Fruit fly (Drosophila melanogaster) whole organism, adult: ENCODE measurements around the gene Taf9.

ENCODE experiments used
- CG11617 ChIP-seq: fragments of 200-800 bp; sonication (Bioruptor generic); optimal IDR thresholded peaks from 2 replicates; lab custom pipeline; 2017; ENCODE audit warnings: mild to moderate bottlenecking, missing biosample characterization, missing genetic modification reagents, missing genetic modification characterization
- CG12768 ChIP-seq: fragments of 200-800 bp; sonication (Bioruptor generic); optimal IDR thresholded peaks from 2 replicates; lab custom pipeline; 2017; ENCODE audit warnings: missing biosample characterization, missing genetic modification characterization, mild to moderate bottlenecking, moderate library complexity, missing genetic modification reagents
- CG14711 ChIP-seq: fragments of 200-800 bp; sonication (Bioruptor generic); optimal IDR thresholded peaks from 2 replicates; lab custom pipeline; 2018; ENCODE audit warnings: missing biosample characterization, mild to moderate bottlenecking, missing genetic modification characterization, moderate library complexity
- CG1620 ChIP-seq: fragments of 200-800 bp; sonication (Bioruptor generic); optimal IDR thresholded peaks from 2 replicates; lab custom pipeline; 2016; ENCODE audit warnings: missing biosample characterization, missing genetic modification characterization
- CG33017 ChIP-seq: fragments of 200-800 bp; sonication (Bioruptor generic); optimal IDR thresholded peaks from 2 replicates; lab custom pipeline; 2018; ENCODE audit warnings: missing biosample characterization, mild to moderate bottlenecking, missing genetic modification characterization, moderate library complexity
- CG5204 ChIP-seq: fragments of 200-800 bp; sonication (Bioruptor generic); optimal IDR thresholded peaks from 2 replicates; lab custom pipeline; 2016; ENCODE audit warnings: missing biosample characterization, missing genetic modification characterization
- CG7045 ChIP-seq: fragments of 200-800 bp; sonication (Bioruptor generic); optimal IDR thresholded peaks from 2 replicates; lab custom pipeline; 2017; ENCODE audit warnings: missing biosample characterization, mild to moderate bottlenecking, missing genetic modification characterization
- CG7101 ChIP-seq: fragments of 200-800 bp; sonication (Bioruptor generic); optimal IDR thresholded peaks from 2 replicates; lab custom pipeline; 2018; ENCODE audit warnings: missing biosample characterization, mild to moderate bottlenecking, missing genetic modification characterization, moderate library complexity
- Clk ChIP-seq: fragments of 200-800 bp; sonication (Bioruptor generic); optimal IDR thresholded peaks from 2 replicates; lab custom pipeline; 2017; ENCODE audit warnings: missing biosample characterization, missing genetic modification characterization
- Crg-1 ChIP-seq: fragments of 200-800 bp; sonication (Bioruptor generic); optimal IDR thresholded peaks from 2 replicates; lab custom pipeline; 2016; ENCODE audit warnings: missing biosample characterization, missing genetic modification characterization
- Hr96 ChIP-seq: fragments of 200-800 bp; sonication (Bioruptor generic); optimal IDR thresholded peaks from 2 replicates; lab custom pipeline; 2016; ENCODE audit warnings: missing biosample characterization, missing genetic modification characterization
- Mnt ChIP-seq: fragments of 200-800 bp; sonication (Bioruptor generic); optimal IDR thresholded peaks from 2 replicates; lab custom pipeline; 2016; ENCODE audit warnings: missing biosample characterization, mild to moderate bottlenecking, missing genetic modification characterization
- bab1 ChIP-seq: fragments of 200-800 bp; sonication (Bioruptor generic); optimal IDR thresholded peaks from 3 replicates; lab custom pipeline; 2019; ENCODE audit warnings: missing biosample characterization, mild to moderate bottlenecking, missing genetic modification characterization, moderate library complexity
- cic ChIP-seq: fragments of 200-800 bp; sonication (Bioruptor generic); optimal IDR thresholded peaks from 2 replicates; lab custom pipeline; 2017; ENCODE audit warnings: missing biosample characterization, mild to moderate bottlenecking, missing genetic modification characterization, moderate library complexity
- cnc ChIP-seq, 2 experiments: fragments of >200 bp; optimal IDR thresholded peaks; 2 replicates each; lab custom pipeline; 2017
- kay ChIP-seq: fragments of 200-800 bp; sonication (Bioruptor generic); peaks from one replicate; lab custom pipeline; 2016; ENCODE audit warnings: missing biosample characterization, missing genetic modification characterization, borderline replicate concordance
- ovo ChIP-seq: fragments of 200-800 bp; sonication (Bioruptor generic); optimal IDR thresholded peaks from 2 replicates; lab custom pipeline; 2016; ENCODE audit warnings: missing biosample characterization, missing genetic modification characterization
- pad ChIP-seq: fragments of 200-800 bp; sonication (Bioruptor generic); optimal IDR thresholded peaks from 3 replicates; lab custom pipeline; 2017; ENCODE audit warnings: missing biosample characterization, missing genetic modification characterization, mild to moderate bottlenecking, moderate library complexity, missing genetic modification reagents
- tj ChIP-seq: fragments of 200-800 bp; sonication (Bioruptor generic); optimal IDR thresholded peaks from 3 replicates; lab custom pipeline; 2017; ENCODE audit warnings: missing biosample characterization, mild to moderate bottlenecking, missing genetic modification characterization, moderate library complexity
- toe ChIP-seq: fragments of 200-800 bp; sonication (Bioruptor generic); optimal IDR thresholded peaks from 2 replicates; lab custom pipeline; 2016; ENCODE audit warnings: missing biosample characterization, missing genetic modification characterization

Taf9 gene

DNA sequence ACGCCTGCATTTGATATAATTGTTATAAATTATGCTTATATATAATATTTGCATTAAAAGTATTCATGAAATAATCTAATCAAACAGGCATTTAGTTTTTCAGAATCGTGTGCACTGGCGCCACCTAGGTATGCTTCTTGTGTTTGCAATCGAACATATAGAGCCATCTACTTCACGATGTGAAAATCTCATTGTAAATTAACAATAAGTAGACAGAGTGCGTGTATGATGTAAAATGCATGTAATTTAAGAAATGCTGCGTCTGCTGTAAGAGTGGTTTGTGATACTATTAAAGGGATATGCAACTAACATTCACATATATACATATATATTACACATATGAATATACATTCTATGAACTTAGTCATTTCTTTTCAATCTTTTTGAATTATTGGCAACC is 21.7 kb upstream of the Taf9 start:
- TF ChIP-seq Hr96 (GFP tag; lab: Kevin White, UChicago) (no peak), CG7045 (GFP tag; lab: Kevin White, UChicago) (no peak), pad (GFP tag; lab: Kevin White, UChicago) (peak; percentile 33), ovo (no peak), Crg-1 (GFP tag; lab: Kevin White, UChicago) (no peak), kay (GFP tag; lab: Kevin White, UChicago) (no peak), toe (GFP tag; lab: Kevin White, UChicago) (no peak), CG7101 (peak; percentile 31), Mnt (GFP tag; lab: Kevin White, UChicago) (peak; percentile 10), bab1 (peak; percentile 28), CG14711 (tag; lab: Kevin White, UChicago) (peak; percentile 20), tj (GFP tag; lab: Kevin White, UChicago) (peak; percentile 93), CG1620 (GFP tag; lab: Kevin White, UChicago) (peak; percentile 75), CG5204 (GFP tag; lab: Kevin White, UChicago) (no peak), CG33017 (tag; lab: Kevin White, UChicago) (no peak)

DNA sequence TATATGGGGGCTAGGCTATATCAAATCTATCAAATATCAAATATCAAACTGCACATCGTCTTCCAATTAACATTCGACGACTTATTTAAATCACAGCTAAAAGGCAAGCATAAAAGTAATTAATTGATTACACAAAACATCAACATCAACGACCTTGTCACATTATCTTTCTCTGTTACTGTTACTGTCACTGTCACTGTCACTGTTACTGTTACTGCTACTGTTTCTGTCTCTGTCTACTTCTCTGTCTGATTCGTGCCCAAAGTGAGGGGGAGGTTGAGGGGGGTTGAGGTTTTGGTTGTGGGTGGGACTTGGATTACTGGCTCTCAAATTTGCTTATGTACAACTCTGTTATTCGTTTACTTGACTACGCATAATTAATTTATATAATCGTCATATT is 20.5 kb upstream of the Taf9 start:
- no peak for TF ChIP-seq CG11617
- TF ChIP-seq pad (GFP tag; lab: Kevin White, UChicago), result no peak
- TF ChIP-seq kay (GFP tag; lab: Kevin White, UChicago), result no peak
- TF ChIP-seq Clk (GFP tag; lab: Kevin White, UChicago), result no peak
- no peak for TF ChIP-seq ovo
- no peak for TF ChIP-seq Mnt (GFP tag; lab: Kevin White, UChicago)
- TF ChIP-seq CG14711 (tag; lab: Kevin White, UChicago), result no peak
- TF ChIP-seq Hr96 (GFP tag; lab: Kevin White, UChicago), result no peak
- TF ChIP-seq tj (GFP tag; lab: Kevin White, UChicago), result no peak
- no peak for TF ChIP-seq CG7101
- TF ChIP-seq Crg-1 (GFP tag; lab: Kevin White, UChicago), result no peak
- TF ChIP-seq toe (GFP tag; lab: Kevin White, UChicago), result no peak
- TF ChIP-seq CG1620 (GFP tag; lab: Kevin White, UChicago), result no peak
- no peak for TF ChIP-seq CG33017 (tag; lab: Kevin White, UChicago)
- no peak for TF ChIP-seq cnc (optimal IDR thresholded peaks at IDR 0.05; lab: Kevin White, UChicago)
- no peak for TF ChIP-seq CG5204 (GFP tag; lab: Kevin White, UChicago)
- TF ChIP-seq cic (GFP tag; lab: Kevin White, UChicago), result no peak
- TF ChIP-seq bab1, result no peak

DNA sequence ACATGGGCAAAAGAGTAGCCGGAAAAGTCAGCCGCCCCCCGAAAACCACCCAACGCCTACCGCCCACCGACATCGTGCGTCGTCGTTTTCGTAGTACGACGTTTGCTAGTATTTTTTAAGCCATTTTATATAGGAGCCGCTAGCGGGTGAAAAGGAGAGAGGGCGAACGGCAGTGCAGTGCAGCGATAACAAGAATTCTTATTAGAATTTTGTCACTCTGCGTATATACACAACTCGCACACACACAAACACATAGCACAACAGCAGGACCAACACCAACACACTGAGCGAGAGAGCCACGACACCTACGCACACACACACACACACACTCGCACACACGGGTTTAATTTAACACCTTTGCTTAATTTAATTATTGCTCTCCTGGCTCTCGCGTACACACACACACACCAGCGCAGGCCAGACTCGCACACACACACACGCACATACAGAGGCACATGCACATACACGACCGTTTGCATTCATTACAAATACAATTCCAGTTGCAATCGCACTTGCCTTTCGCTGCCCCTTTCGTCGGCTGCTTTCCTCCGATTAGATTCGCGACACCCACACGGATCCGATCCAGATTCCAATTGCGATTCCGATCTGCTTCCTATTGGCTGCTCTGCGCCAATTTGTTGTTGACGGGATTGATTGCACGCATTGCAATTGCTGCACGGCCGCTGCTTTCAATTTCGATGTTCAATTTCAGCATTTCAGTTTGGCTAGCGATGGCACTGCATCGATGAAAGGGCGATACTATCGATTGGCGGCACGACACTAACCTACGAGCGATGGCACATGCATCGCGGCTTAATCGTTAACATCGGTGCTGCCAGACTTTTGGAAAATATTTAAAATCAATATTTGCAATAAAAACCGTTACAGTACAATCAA is 14.9 kb upstream of the Taf9 start, which contains the start of gene Socs16D:
TSS of gene Socs16D (minus strand) at position 758 of the 897 bp plus-strand sequence.
- peak; percentile 65 for TF ChIP-seq tj (GFP tag; lab: Kevin White, UChicago)
- TF ChIP-seq CG14711 (tag; lab: Kevin White, UChicago), result peak; percentile 24
- peak; percentile 44 for TF ChIP-seq Mnt (GFP tag; lab: Kevin White, UChicago)
- TF ChIP-seq ovo, result peak; percentile 64
- TF ChIP-seq Crg-1 (GFP tag; lab: Kevin White, UChicago), result peak; percentile 56
- peak; percentile 3 for TF ChIP-seq CG11617
- TF ChIP-seq Hr96 (GFP tag; lab: Kevin White, UChicago), result peak; percentile 36
- TF ChIP-seq CG33017 (tag; lab: Kevin White, UChicago), result no peak
- TF ChIP-seq CG7101, result peak; percentile 43
- peak; percentile 33 for TF ChIP-seq toe (GFP tag; lab: Kevin White, UChicago)
- TF ChIP-seq cic (GFP tag; lab: Kevin White, UChicago), result peak; percentile 90
- TF ChIP-seq Clk (GFP tag; lab: Kevin White, UChicago), result no peak
- peak; percentile 45 for TF ChIP-seq pad (GFP tag; lab: Kevin White, UChicago)
- TF ChIP-seq kay (GFP tag; lab: Kevin White, UChicago), result no peak
- no peak for TF ChIP-seq cnc (optimal IDR thresholded peaks at IDR 0.05; lab: Kevin White, UChicago)
- peak; percentile 80 for TF ChIP-seq bab1
- peak; percentile 25 for TF ChIP-seq CG12768
- no peak for TF ChIP-seq CG7045 (GFP tag; lab: Kevin White, UChicago)
- no peak for TF ChIP-seq CG5204 (GFP tag; lab: Kevin White, UChicago)
- TF ChIP-seq CG1620 (GFP tag; lab: Kevin White, UChicago), result peak; percentile 77

DNA sequence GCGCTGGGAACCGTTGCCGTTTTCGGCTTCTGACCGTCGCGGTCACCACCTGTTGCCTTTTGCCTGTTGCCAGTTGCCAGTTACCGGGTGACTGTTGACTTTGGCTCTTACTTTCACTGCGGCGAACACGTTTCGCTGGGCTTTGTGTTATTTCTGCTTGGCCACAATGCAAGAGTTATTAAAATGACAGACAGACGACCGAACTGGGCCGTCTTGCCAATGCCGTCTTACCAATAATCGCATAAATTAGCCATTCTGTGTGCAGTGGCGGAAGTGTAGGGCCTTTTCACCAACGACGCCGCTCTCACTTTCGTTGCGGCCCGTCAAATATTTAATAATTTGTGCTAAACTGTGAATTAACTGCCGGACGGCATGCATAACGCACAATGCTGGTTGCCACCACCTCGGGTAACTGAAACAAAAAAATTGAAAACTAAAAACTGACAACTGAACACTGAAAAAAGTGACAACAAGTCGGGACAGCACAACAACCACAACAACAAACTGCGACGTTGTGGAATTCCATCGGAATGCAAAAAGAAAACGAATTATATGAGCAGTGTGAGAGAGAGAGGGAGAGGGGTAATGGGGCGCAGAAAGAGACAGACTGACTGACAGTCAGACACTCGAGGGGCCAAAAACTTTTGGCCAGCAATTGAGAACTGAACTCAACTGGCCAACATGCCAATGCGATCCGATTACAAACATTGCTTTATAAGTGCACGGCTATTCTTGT is 13.5 kb upstream of the Taf9 start:
- peak; percentile 96 for TF ChIP-seq tj (GFP tag; lab: Kevin White, UChicago)
- TF ChIP-seq Mnt (GFP tag; lab: Kevin White, UChicago), result no peak
